Fruit fly (Drosophila melanogaster) whole organism, embryonic: ENCODE measurements around the gene Kap3.

Experiments used
- Abd-B ChIP-seq: fragments of 200-800 bp; sonication (Bioruptor generic); optimal IDR thresholded peaks from 2 replicates; lab custom pipeline; 2018; ENCODE audit warnings: missing biosample characterization, mild to moderate bottlenecking, missing genetic modification characterization, moderate library complexity
- Ada2b ChIP-seq: fragments of 200-800 bp; sonication (Bioruptor generic); IDR thresholded peaks from 2 replicates; pipeline ENCODE4 v1.3.6; 2022; ENCODE audit warnings: missing biosample characterization, missing genetic modification characterization
- B-H1 ChIP-seq: fragments of 200-800 bp; sonication (Bioruptor generic); IDR thresholded peaks from 3 replicates; pipeline ENCODE4 v1.3.6; 2022; ENCODE audit warnings: missing biosample characterization, missing genetic modification characterization
- Bgb ChIP-seq: fragments of 200-800 bp; sonication (Bioruptor generic); IDR thresholded peaks from 2 replicates; pipeline ENCODE4 v1.3.6; 2022; ENCODE audit warnings: missing biosample characterization, missing genetic modification characterization; ENCODE audit not compliant: partially characterized antibody
- CG10209 ChIP-seq: fragments of 200-800 bp; sonication (Bioruptor generic); optimal IDR thresholded peaks from 3 replicates; lab custom pipeline; 2017; ENCODE audit warnings: missing biosample characterization, mild to moderate bottlenecking, missing genetic modification characterization, missing genetic modification reagents
- CG10565 ChIP-seq: fragments of 200-800 bp; sonication (Bioruptor generic); optimal IDR thresholded peaks from 3 replicates; lab custom pipeline; 2016; ENCODE audit warnings: missing biosample characterization, mild to moderate bottlenecking, missing genetic modification characterization
- CG11093 ChIP-seq: fragments of 200-800 bp; sonication (Bioruptor generic); IDR thresholded peaks from 3 replicates; pipeline ENCODE4 v1.3.6; 2022; ENCODE audit warnings: missing biosample characterization, missing genetic modification characterization
- CG13296 ChIP-seq: fragments of 200-800 bp; sonication (Bioruptor generic); optimal IDR thresholded peaks from 3 replicates; lab custom pipeline; 2018; ENCODE audit warnings: missing biosample characterization, mild to moderate bottlenecking, missing genetic modification characterization
- CG13894 ChIP-seq: fragments of 200-800 bp; sonication (Bioruptor generic); optimal IDR thresholded peaks from 3 replicates; lab custom pipeline; 2018; ENCODE audit warnings: missing biosample characterization, mild to moderate bottlenecking, missing genetic modification characterization, moderate library complexity
- CG1529 ChIP-seq: fragments of 200-800 bp; sonication (Bioruptor generic); optimal IDR thresholded peaks from 3 replicates; lab custom pipeline; 2018; ENCODE audit warnings: missing biosample characterization, missing genetic modification characterization
- CG17359 ChIP-seq: fragments of 200-800 bp; sonication (Bioruptor generic); optimal IDR thresholded peaks from 3 replicates; lab custom pipeline; 2018; ENCODE audit warnings: missing biosample characterization, mild to moderate bottlenecking, missing genetic modification characterization, moderate library complexity
- CG17385 ChIP-seq: fragments of 200-800 bp; sonication (Bioruptor generic); optimal IDR thresholded peaks from 3 replicates; lab custom pipeline; 2018; ENCODE audit warnings: missing biosample characterization, mild to moderate bottlenecking, missing genetic modification characterization
- CG18262 ChIP-seq: fragments of 200-800 bp; optimal IDR thresholded peaks from 3 replicates; lab custom pipeline; 2019; ENCODE audit warnings: missing biosample characterization, mild to moderate bottlenecking, missing genetic modification characterization, moderate library complexity
- CG1832 ChIP-seq: fragments of 200-800 bp; sonication (Bioruptor generic); optimal IDR thresholded peaks from 2 replicates; lab custom pipeline; 2017; ENCODE audit warnings: missing biosample characterization, mild to moderate bottlenecking, missing genetic modification characterization, inconsistent platforms
- CG2875 ChIP-seq: fragments of 200-800 bp; sonication (Bioruptor generic); optimal IDR thresholded peaks from 2 replicates; lab custom pipeline; 2017; ENCODE audit warnings: missing biosample characterization, mild to moderate bottlenecking, missing genetic modification characterization, missing genetic modification reagents
- CG3407 ChIP-seq: fragments of 200-800 bp; sonication (Bioruptor generic); optimal IDR thresholded peaks from 2 replicates; lab custom pipeline; 2018; ENCODE audit warnings: missing biosample characterization, mild to moderate bottlenecking, missing genetic modification characterization
- CG3847 ChIP-seq: fragments of 200-800 bp; sonication (Bioruptor generic); IDR thresholded peaks from 2 replicates; pipeline ENCODE4 v1.3.6; 2022; ENCODE audit warnings: missing biosample characterization, missing genetic modification characterization
- CG4404 ChIP-seq: fragments of 200-800 bp; sonication (Bioruptor generic); IDR thresholded peaks from 2 replicates; pipeline ENCODE4 v1.3.6; 2022; ENCODE audit warnings: missing biosample characterization, missing genetic modification characterization
- CG4707 ChIP-seq: fragments of 200-800 bp; sonication (Bioruptor generic); optimal IDR thresholded peaks from 2 replicates; lab custom pipeline; 2018; ENCODE audit warnings: missing biosample characterization, mild to moderate bottlenecking, missing genetic modification characterization, moderate library complexity
- CG6689 ChIP-seq: fragments of 200-800 bp; sonication (Bioruptor generic); IDR thresholded peaks from 2 replicates; pipeline ENCODE4 v1.3.6; 2022; ENCODE audit warnings: missing biosample characterization, missing genetic modification characterization
- CG6854 ChIP-seq: fragments of 200-800 bp; sonication (Bioruptor generic); optimal IDR thresholded peaks from 3 replicates; lab custom pipeline; 2017; ENCODE audit warnings: missing biosample characterization, mild to moderate bottlenecking, missing genetic modification characterization
- CG7839 ChIP-seq: fragments of 200-800 bp; sonication (Bioruptor generic); optimal IDR thresholded peaks from 3 replicates; lab custom pipeline; 2018; ENCODE audit warnings: missing biosample characterization, mild to moderate bottlenecking, missing genetic modification characterization, moderate library complexity
- CG8089 ChIP-seq: fragments of 200-800 bp; sonication (Bioruptor generic); optimal IDR thresholded peaks from 3 replicates; lab custom pipeline; 2016; ENCODE audit warnings: missing biosample characterization, missing genetic modification characterization
- CG8290 ChIP-seq, 3 experiments: fragments of 200-800 bp; sonication (Bioruptor generic); optimal IDR thresholded peaks; 2 replicates each; lab custom pipeline; 2016 to 2019; ENCODE audit warnings: missing biosample characterization in 3 of 3, missing genetic modification characterization in 3 of 3, mild to moderate bottlenecking in 2 of 3, moderate library complexity in 1 of 3
- CG9609 ChIP-seq: fragments of 200-800 bp; sonication (Bioruptor generic); optimal IDR thresholded peaks from 3 replicates; lab custom pipeline; 2016; ENCODE audit warnings: missing biosample characterization, missing genetic modification characterization
- D19A ChIP-seq: fragments of 200-800 bp; optimal IDR thresholded peaks from 3 replicates; lab custom pipeline; 2019; ENCODE audit warnings: missing biosample characterization, mild to moderate bottlenecking, missing genetic modification characterization, moderate library complexity
- Dip2 ChIP-seq: fragments of 200-800 bp; sonication (Bioruptor generic); IDR thresholded peaks from 2 replicates; pipeline ENCODE4 v1.3.6; 2022; ENCODE audit warnings: missing biosample characterization, missing genetic modification characterization
- Dip3 ChIP-seq: fragments of 200-800 bp; sonication (Bioruptor generic); optimal IDR thresholded peaks from 3 replicates; lab custom pipeline; 2016; ENCODE audit warnings: missing biosample characterization, missing genetic modification characterization
- Gsc ChIP-seq: fragments of 200-800 bp; sonication (Bioruptor generic); IDR thresholded peaks from 2 replicates; pipeline ENCODE4 v1.3.6; 2022; ENCODE audit warnings: missing biosample characterization, missing genetic modification characterization
- HHEX ChIP-seq: fragments of 200-800 bp; sonication (Bioruptor generic); optimal IDR thresholded peaks from 3 replicates; lab custom pipeline; 2017; ENCODE audit warnings: missing biosample characterization, mild to moderate bottlenecking, missing genetic modification characterization, missing genetic modification reagents
- Hr51 ChIP-seq, 2 experiments: fragments of 200-800 bp; sonication (Bioruptor generic); optimal IDR thresholded peaks; 2 replicates in 1 of 2; 3 replicates in 1 of 2; lab custom pipeline; 2016 to 2018; ENCODE audit warnings: missing biosample characterization in 2 of 2, missing genetic modification characterization in 2 of 2, mild to moderate bottlenecking in 1 of 2, moderate library complexity in 1 of 2
- Kr ChIP-seq: fragments of 200-800 bp; sonication (Bioruptor generic); optimal IDR thresholded peaks from 2 replicates; lab custom pipeline; 2017; ENCODE audit warnings: missing biosample characterization, mild to moderate bottlenecking, missing genetic modification characterization
- Lpt ChIP-seq: fragments of >200 bp; optimal IDR thresholded peaks from 2 replicates; lab custom pipeline; 2018; ENCODE audit warnings: missing biosample characterization, missing genetic modification characterization
- Six4 ChIP-seq: fragments of 200-800 bp; sonication (Bioruptor generic); optimal IDR thresholded peaks from 2 replicates; lab custom pipeline; 2016; ENCODE audit warnings: missing biosample characterization, missing genetic modification characterization
- Taf1 ChIP-seq: fragments of 200-800 bp; sonication (Bioruptor generic); IDR thresholded peaks from 2 replicates; pipeline ENCODE4 v1.3.6; 2022; ENCODE audit warnings: missing biosample characterization, missing genetic modification characterization
- Vsx1 ChIP-seq: fragments of 200-800 bp; sonication (Bioruptor generic); optimal IDR thresholded peaks from 2 replicates; lab custom pipeline; 2017; ENCODE audit warnings: missing biosample characterization, mild to moderate bottlenecking, missing genetic modification characterization, missing genetic modification reagents
- danr ChIP-seq: fragments of 200-800 bp; sonication (Bioruptor generic); IDR thresholded peaks from 2 replicates; pipeline ENCODE4 v1.3.6; 2022; ENCODE audit warnings: missing biosample characterization, missing genetic modification characterization
- dati ChIP-seq: fragments of 200-800 bp; sonication (Bioruptor generic); IDR thresholded peaks from 2 replicates; pipeline ENCODE4 v1.3.6; 2022; ENCODE audit warnings: missing biosample characterization, missing genetic modification characterization
- fd64A ChIP-seq: fragments of 200-800 bp; sonication (Bioruptor generic); optimal IDR thresholded peaks from 3 replicates; lab custom pipeline; 2018; ENCODE audit warnings: missing biosample characterization, mild to moderate bottlenecking, missing genetic modification characterization
- fru ChIP-seq: fragments of >200 bp; optimal IDR thresholded peaks from 2 replicates; lab custom pipeline; 2017
- ftz-f1 ChIP-seq: fragments of 200-800 bp; sonication (Bioruptor generic); optimal IDR thresholded peaks from 2 replicates; lab custom pipeline; 2016; ENCODE audit warnings: missing biosample characterization, missing genetic modification characterization
- gce ChIP-seq: fragments of 200-800 bp; sonication (Bioruptor generic); IDR thresholded peaks from 3 replicates; pipeline ENCODE4 v1.3.6; 2022; ENCODE audit warnings: missing biosample characterization, missing genetic modification characterization
- hb ChIP-seq: fragments of 200-800 bp; sonication (Bioruptor generic); IDR thresholded peaks from 3 replicates; pipeline ENCODE4 v1.3.6; 2022; ENCODE audit warnings: missing biosample characterization, missing genetic modification characterization; ENCODE audit not compliant: partially characterized antibody
- insv ChIP-seq, 2 experiments: fragments of 200-800 bp; sonication (Bioruptor generic); optimal IDR thresholded peaks; 3 replicates each; lab custom pipeline; 2016 to 2018; ENCODE audit warnings: missing biosample characterization in 2 of 2, missing genetic modification characterization in 2 of 2
- lbe ChIP-seq: fragments of 200-800 bp; sonication (Bioruptor generic); optimal IDR thresholded peaks from 2 replicates; lab custom pipeline; 2016; ENCODE audit warnings: missing biosample characterization, mild to moderate bottlenecking, missing genetic modification characterization
- lmd ChIP-seq: fragments of 200-800 bp; sonication (Bioruptor generic); IDR thresholded peaks from 2 replicates; pipeline ENCODE4 v1.3.6; 2022; ENCODE audit warnings: missing biosample characterization, missing genetic modification characterization
- pita ChIP-seq: fragments of 200-800 bp; sonication (Bioruptor generic); optimal IDR thresholded peaks from 2 replicates; lab custom pipeline; 2017; ENCODE audit warnings: missing biosample characterization, mild to moderate bottlenecking, missing genetic modification characterization
- psq ChIP-seq: fragments of 200-800 bp; sonication (Bioruptor generic); optimal IDR thresholded peaks from 2 replicates; lab custom pipeline; 2017; ENCODE audit warnings: missing biosample characterization, missing genetic modification characterization
- run ChIP-seq: fragments of 200-800 bp; sonication (Bioruptor generic); optimal IDR thresholded peaks from 3 replicates; lab custom pipeline; 2018; ENCODE audit warnings: missing biosample characterization, mild to moderate bottlenecking, missing genetic modification characterization
- sc ChIP-seq, 3 experiments: fragments of >200 bp in 2 of 3; fragments of 200-800 bp in 1 of 3; sonication (Bioruptor generic) in 1 of 3; optimal IDR thresholded peaks; 2 replicates in 2 of 3; 3 replicates in 1 of 3; lab custom pipeline; 2017; ENCODE audit warnings: mild to moderate bottlenecking in 1 of 3, missing biosample characterization in 1 of 3, missing genetic modification characterization in 1 of 3, missing genetic modification reagents in 1 of 3
- z ChIP-seq: fragments of 200-800 bp; sonication (Bioruptor generic); IDR thresholded peaks from 3 replicates; pipeline ENCODE4 v1.3.6; 2022; ENCODE audit warnings: missing biosample characterization, missing genetic modification characterization

Gene Kap3

DNA sequence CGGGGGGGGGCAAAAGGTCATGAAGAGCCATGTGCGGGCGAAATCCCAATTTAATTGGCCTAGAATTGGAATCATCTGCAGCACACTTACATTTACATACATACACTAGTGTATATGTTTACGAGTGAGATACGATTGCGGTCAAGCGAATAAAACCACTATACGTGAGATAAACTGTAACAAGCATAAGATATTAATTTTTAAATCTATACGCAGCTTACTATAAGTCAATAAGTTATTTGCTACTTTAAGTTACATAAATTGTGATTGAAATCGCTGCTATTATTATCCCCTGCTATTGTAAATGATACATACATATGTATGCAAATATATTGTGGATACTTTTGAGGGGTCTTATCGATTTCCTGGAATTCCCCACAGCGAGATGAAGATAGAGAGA is 39.3 kb upstream of the Kap3 start (continued):
- TF ChIP-seq Kr (GFP tag; lab: Kevin White, UChicago) (no peak), Hr51 (GFP tag; optimal IDR thresholded peaks at IDR 0.05; lab: Kevin White, UChicago) (peak in 1 of 2 experiments; percentile 58), run (tag; lab: Kevin White, UChicago) (no peak), ftz-f1 (GFP tag; lab: Kevin White, UChicago) (no peak), dati (no peak), CG6689 (peak; percentile 49), CG9609 (GFP tag; lab: Kevin White, UChicago) (no peak), fru (lab: Kevin White, UChicago) (no peak), Lpt (GFP tag; lab: Kevin White, UChicago) (no peak), CG1529 (GFP tag; lab: Kevin White, UChicago) (no peak), Vsx1 (GFP tag; lab: Kevin White, UChicago) (no peak), CG17359 (peak; percentile 46), Dip2 (GFP tag; lab: Robert Waterston, UW) (no peak), Six4 (GFP tag; lab: Kevin White, UChicago) (no peak), fd64A (GFP tag; lab: Kevin White, UChicago) (no peak), sc (optimal IDR thresholded peaks at IDR 0.05; lab: Kevin White, UChicago) (no peak), sc (GFP tag; optimal IDR thresholded peaks at IDR 0.05; lab: Kevin White, UChicago) (no peak), D19A (tag; lab: Kevin White, UChicago) (peak; percentile 4), Dip3 (GFP tag; lab: Kevin White, UChicago) (no peak), lbe (GFP tag; lab: Kevin White, UChicago) (no peak), Taf1 (peak; percentile 40; the same call in 1 of the 2 replicates), CG1832 (GFP tag; lab: Kevin White, UChicago) (no peak), CG18262 (peak; percentile 42), pita (GFP tag; lab: Kevin White, UChicago) (no peak), CG11093 (GFP tag; lab: Robert Waterston, UW) (no peak), CG13296 (GFP tag; lab: Kevin White, UChicago) (peak; percentile 51), insv (GFP tag; optimal IDR thresholded peaks at IDR 0.05; lab: Kevin White, UChicago) (no peak), Gsc (GFP tag; lab: Robert Waterston, UW) (no peak), Ada2b (GFP tag; lab: Robert Waterston, UW) (peak; percentile 68), CG8089 (GFP tag; lab: Kevin White, UChicago) (no peak), B-H1 (GFP tag; lab: Robert Waterston, UW) (peak; percentile 51; the same call in 2 of the 3 replicates), CG17385 (GFP tag; lab: Kevin White, UChicago) (peak; percentile 48), psq (GFP tag; lab: Kevin White, UChicago) (no peak), gce (GFP tag; lab: Robert Waterston, UW) (0 out of 3 replicates have a peak, but pooled peaks have one; percentile 25), CG2875 (GFP tag; lab: Kevin White, UChicago) (peak; percentile 3), CG13894 (tag; lab: Kevin White, UChicago) (peak; percentile 54), CG10565 (GFP tag; lab: Kevin White, UChicago) (no peak), HHEX (GFP tag; lab: Kevin White, UChicago) (peak; percentile 29), CG7839 (peak; percentile 68), CG10209 (GFP tag; lab: Kevin White, UChicago) (no peak), CG4404 (GFP tag; lab: Robert Waterston, UW) (no peak), CG8290 (GFP tag; optimal IDR thresholded peaks at IDR 0.05; lab: Kevin White, UChicago) (no peak), CG8290 (tag; optimal IDR thresholded peaks at IDR 0.05; lab: Kevin White, UChicago) (peak in 1 of 2 experiments; percentile 76), danr (GFP tag; lab: Robert Waterston, UW) (no peak), lmd (GFP tag; lab: Robert Waterston, UW) (peak; percentile 57), Bgb (no peak), z (GFP tag; lab: Robert Waterston, UW) (no peak), CG4707 (GFP tag; lab: Kevin White, UChicago) (no peak), hb (GFP tag; lab: Robert Waterston, UW) (no peak), CG6854 (GFP tag; lab: Kevin White, UChicago) (no peak), Abd-B (GFP tag; lab: Kevin White, UChicago) (peak; percentile 23), CG3847 (GFP tag; lab: Robert Waterston, UW) (peak; percentile 41), CG3407 (no peak)
